Fruit fly (Drosophila melanogaster) whole organism, larva: ENCODE measurements around the gene CG13255.

ENCODE experiments used
- noc ChIP-seq: fragments of 200-800 bp; sonication (Bioruptor generic); optimal IDR thresholded peaks from 3 replicates; lab custom pipeline; 2019; ENCODE audit warnings: missing biosample characterization, mild to moderate bottlenecking, missing genetic modification characterization, moderate library complexity

The CG13255 gene

dm6 chr3L:20830361-20830760 is 6.9 kb upstream of the CG13255 start:
- TF ChIP-seq noc (tag; lab: Kevin White, UChicago), result no peak

dm6 chr3L:20834150-20834549 is 3.1 kb upstream of the CG13255 start:
- no peak for TF ChIP-seq noc (tag; lab: Kevin White, UChicago)

dm6 chr3L:20835882-20836281 is 1.4 kb upstream of the CG13255 start, which contains the start of gene CG3288:
Gene CG3288 (plus strand): TSS chr3L:20836182.
- TF ChIP-seq noc (tag; lab: Kevin White, UChicago), result no peak

dm6 chr3L:20837831-20838301 is 578 bp downstream of the CG13255 start:
- peak; percentile 2 for TF ChIP-seq noc (tag; lab: Kevin White, UChicago)

- TF ChIP-seq noc (tag; lab: Kevin White, UChicago), result no peak
Measured at dm6 chr3L:20841465-20842109, 4.3 kb downstream of the CG13255 start, which contains the start of the genes CSN3 and CG11456. Gene CSN3 (minus strand): TSS chr3L:20841576. Gene CG11456 (plus strand): TSS chr3L:20841987.

dm6 chr3L:20848572-20848971 is 11.3 kb downstream of the CG13255 start:
- TF ChIP-seq noc (tag; lab: Kevin White, UChicago), result no peak

dm6 chr3L:20857609-20858008 is 20.3 kb downstream of the CG13255 start:
- no peak for TF ChIP-seq noc (tag; lab: Kevin White, UChicago)

dm6 chr3L:20868995-20869394 is 31.7 kb downstream of the CG13255 start:
- no peak for TF ChIP-seq noc (tag; lab: Kevin White, UChicago)

dm6 chr3L:20883969-20884368 is 46.7 kb downstream of the CG13255 start:
- no peak for TF ChIP-seq noc (tag; lab: Kevin White, UChicago)

dm6 chr3L:20885172-20885571 is 47.9 kb downstream of the CG13255 start, which contains the start of gene CG32432:
Gene CG32432 (minus strand): TSS chr3L:20885188.
- TF ChIP-seq noc (tag; lab: Kevin White, UChicago), result no peak
